Fruit fly (Drosophila melanogaster) whole organism, adult: Measurements from ENCODE around the gene CG9555.

Experiments
- CG11617 ChIP-seq: fragments of 200-800 bp; sonication (Bioruptor generic); optimal IDR thresholded peaks from 2 replicates; lab custom pipeline; 2017; ENCODE audit warnings: mild to moderate bottlenecking, missing biosample characterization, missing genetic modification reagents, missing genetic modification characterization
- CG12768 ChIP-seq: fragments of 200-800 bp; sonication (Bioruptor generic); optimal IDR thresholded peaks from 2 replicates; lab custom pipeline; 2017; ENCODE audit warnings: missing biosample characterization, missing genetic modification characterization, mild to moderate bottlenecking, moderate library complexity, missing genetic modification reagents
- CG14711 ChIP-seq: fragments of 200-800 bp; sonication (Bioruptor generic); optimal IDR thresholded peaks from 2 replicates; lab custom pipeline; 2018; ENCODE audit warnings: missing biosample characterization, mild to moderate bottlenecking, missing genetic modification characterization, moderate library complexity
- CG1620 ChIP-seq: fragments of 200-800 bp; sonication (Bioruptor generic); optimal IDR thresholded peaks from 2 replicates; lab custom pipeline; 2016; ENCODE audit warnings: missing biosample characterization, missing genetic modification characterization
- CG33017 ChIP-seq: fragments of 200-800 bp; sonication (Bioruptor generic); optimal IDR thresholded peaks from 2 replicates; lab custom pipeline; 2018; ENCODE audit warnings: missing biosample characterization, mild to moderate bottlenecking, missing genetic modification characterization, moderate library complexity
- CG5204 ChIP-seq: fragments of 200-800 bp; sonication (Bioruptor generic); optimal IDR thresholded peaks from 2 replicates; lab custom pipeline; 2016; ENCODE audit warnings: missing biosample characterization, missing genetic modification characterization
- CG7045 ChIP-seq: fragments of 200-800 bp; sonication (Bioruptor generic); optimal IDR thresholded peaks from 2 replicates; lab custom pipeline; 2017; ENCODE audit warnings: missing biosample characterization, mild to moderate bottlenecking, missing genetic modification characterization
- CG7101 ChIP-seq: fragments of 200-800 bp; sonication (Bioruptor generic); optimal IDR thresholded peaks from 2 replicates; lab custom pipeline; 2018; ENCODE audit warnings: missing biosample characterization, mild to moderate bottlenecking, missing genetic modification characterization, moderate library complexity
- Clk ChIP-seq: fragments of 200-800 bp; sonication (Bioruptor generic); optimal IDR thresholded peaks from 2 replicates; lab custom pipeline; 2017; ENCODE audit warnings: missing biosample characterization, missing genetic modification characterization
- Crg-1 ChIP-seq: fragments of 200-800 bp; sonication (Bioruptor generic); optimal IDR thresholded peaks from 2 replicates; lab custom pipeline; 2016; ENCODE audit warnings: missing biosample characterization, missing genetic modification characterization
- Hr96 ChIP-seq: fragments of 200-800 bp; sonication (Bioruptor generic); optimal IDR thresholded peaks from 2 replicates; lab custom pipeline; 2016; ENCODE audit warnings: missing biosample characterization, missing genetic modification characterization
- Mnt ChIP-seq: fragments of 200-800 bp; sonication (Bioruptor generic); optimal IDR thresholded peaks from 2 replicates; lab custom pipeline; 2016; ENCODE audit warnings: missing biosample characterization, mild to moderate bottlenecking, missing genetic modification characterization
- bab1 ChIP-seq: fragments of 200-800 bp; sonication (Bioruptor generic); optimal IDR thresholded peaks from 3 replicates; lab custom pipeline; 2019; ENCODE audit warnings: missing biosample characterization, mild to moderate bottlenecking, missing genetic modification characterization, moderate library complexity
- cic ChIP-seq: fragments of 200-800 bp; sonication (Bioruptor generic); optimal IDR thresholded peaks from 2 replicates; lab custom pipeline; 2017; ENCODE audit warnings: missing biosample characterization, mild to moderate bottlenecking, missing genetic modification characterization, moderate library complexity
- cnc ChIP-seq, 2 experiments: fragments of >200 bp; optimal IDR thresholded peaks; 2 replicates each; lab custom pipeline; 2017
- kay ChIP-seq: fragments of 200-800 bp; sonication (Bioruptor generic); peaks from one replicate; lab custom pipeline; 2016; ENCODE audit warnings: missing biosample characterization, missing genetic modification characterization, borderline replicate concordance
- ovo ChIP-seq: fragments of 200-800 bp; sonication (Bioruptor generic); optimal IDR thresholded peaks from 2 replicates; lab custom pipeline; 2016; ENCODE audit warnings: missing biosample characterization, missing genetic modification characterization
- pad ChIP-seq: fragments of 200-800 bp; sonication (Bioruptor generic); optimal IDR thresholded peaks from 3 replicates; lab custom pipeline; 2017; ENCODE audit warnings: missing biosample characterization, missing genetic modification characterization, mild to moderate bottlenecking, moderate library complexity, missing genetic modification reagents
- tj ChIP-seq: fragments of 200-800 bp; sonication (Bioruptor generic); optimal IDR thresholded peaks from 3 replicates; lab custom pipeline; 2017; ENCODE audit warnings: missing biosample characterization, mild to moderate bottlenecking, missing genetic modification characterization, moderate library complexity
- toe ChIP-seq: fragments of 200-800 bp; sonication (Bioruptor generic); optimal IDR thresholded peaks from 2 replicates; lab custom pipeline; 2016; ENCODE audit warnings: missing biosample characterization, missing genetic modification characterization

CG9555 gene

DNA sequence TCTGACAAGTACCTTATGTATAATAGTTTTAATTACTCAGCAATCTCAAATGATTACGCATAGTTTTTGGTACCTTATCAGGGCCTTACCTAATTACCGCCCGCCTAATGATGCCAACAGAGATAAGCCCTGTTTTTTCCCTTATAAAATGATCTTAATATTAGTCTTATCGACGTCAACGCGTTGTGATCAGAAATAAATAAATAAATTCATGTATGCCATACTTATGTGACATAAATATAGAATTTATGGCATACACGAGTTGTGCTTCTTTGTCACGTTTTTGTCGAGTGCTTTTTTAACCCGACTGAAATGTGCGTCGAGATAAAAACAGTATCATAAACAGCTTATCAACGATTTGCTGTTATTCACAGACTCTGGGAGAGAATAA lies 35.2 kb upstream of the CG9555 start:
- TF ChIP-seq kay (GFP tag; lab: Kevin White, UChicago) (peak; percentile 18), bab1 (GFP tag; lab: Kevin White, UChicago) (no peak)

DNA sequence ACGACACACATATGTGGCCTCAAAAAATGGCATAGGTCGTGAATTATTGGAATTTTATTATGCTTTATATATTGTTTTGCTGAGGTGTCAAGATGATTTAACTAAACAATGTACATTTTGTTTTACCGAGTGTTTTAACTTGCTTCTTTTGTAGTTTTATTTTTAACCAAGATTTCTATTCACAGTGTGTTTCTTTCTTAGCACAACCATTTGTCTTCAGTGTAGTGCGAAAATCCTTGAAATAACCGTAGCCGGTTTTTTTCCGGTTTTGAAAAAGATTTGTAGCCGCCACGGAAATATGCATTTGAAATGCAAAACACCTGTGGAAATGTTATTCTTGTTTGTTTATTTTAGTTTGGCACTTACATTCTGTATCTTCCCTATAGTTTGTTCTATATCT lies 34.4 kb upstream of the CG9555 start:
- TF ChIP-seq CG11617 (GFP tag; lab: Kevin White, UChicago) (no peak), toe (GFP tag; lab: Kevin White, UChicago) (no peak), CG1620 (GFP tag; lab: Kevin White, UChicago) (no peak), Clk (GFP tag; lab: Kevin White, UChicago) (no peak), kay (GFP tag; lab: Kevin White, UChicago) (no peak), CG7045 (GFP tag; lab: Kevin White, UChicago) (no peak), Crg-1 (no peak), CG33017 (tag; lab: Kevin White, UChicago) (no peak), CG14711 (no peak), ovo (GFP tag; lab: Kevin White, UChicago) (no peak), cic (GFP tag; lab: Kevin White, UChicago) (no peak), bab1 (GFP tag; lab: Kevin White, UChicago) (no peak)

DNA sequence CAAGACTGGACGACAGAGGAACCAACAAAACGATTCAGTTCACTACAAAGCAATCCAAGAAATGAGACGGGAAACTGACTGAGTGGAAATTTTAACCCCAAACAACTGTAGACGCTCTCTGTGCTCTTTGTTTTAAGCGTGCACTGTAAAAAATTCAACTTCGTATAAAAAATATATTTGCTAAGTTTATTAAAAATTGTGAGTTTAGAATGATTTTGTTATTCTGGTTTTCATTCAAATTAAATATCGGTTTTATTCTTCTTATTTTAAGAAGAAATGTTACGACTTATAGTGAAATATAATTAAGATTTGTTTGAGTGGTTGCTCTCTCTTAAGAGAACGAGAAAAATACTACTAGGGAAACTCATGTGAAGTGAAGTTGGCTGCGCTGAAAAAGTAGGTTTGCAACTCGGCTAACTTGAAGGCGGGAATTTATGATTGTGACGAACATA lies 33.5 kb upstream of the CG9555 start:
- TF ChIP-seq CG7045 (GFP tag; lab: Kevin White, UChicago) (peak; percentile 60), kay (GFP tag; lab: Kevin White, UChicago) (peak; percentile 80), Mnt (peak; percentile 23), CG11617 (GFP tag; lab: Kevin White, UChicago) (peak; percentile 73), Hr96 (GFP tag; lab: Kevin White, UChicago) (peak; percentile 62), pad (GFP tag; lab: Kevin White, UChicago) (peak; percentile 33), tj (GFP tag; lab: Kevin White, UChicago) (peak; percentile 35), bab1 (GFP tag; lab: Kevin White, UChicago) (peak; percentile 81), CG12768 (GFP tag; lab: Kevin White, UChicago) (peak; percentile 49), CG14711 (peak; percentile 81), CG7101 (tag; lab: Kevin White, UChicago) (peak; percentile 87), CG5204 (peak; percentile 71), Crg-1 (peak; percentile 43), CG33017 (tag; lab: Kevin White, UChicago) (peak; percentile 84), cic (GFP tag; lab: Kevin White, UChicago) (no peak), Clk (GFP tag; lab: Kevin White, UChicago) (peak; percentile 19), ovo (GFP tag; lab: Kevin White, UChicago) (peak; percentile 15), toe (GFP tag; lab: Kevin White, UChicago) (peak; percentile 55), cnc (optimal IDR thresholded peaks at IDR 0.05; lab: Kevin White, UChicago) (no peak), CG1620 (GFP tag; lab: Kevin White, UChicago) (peak; percentile 52)

DNA sequence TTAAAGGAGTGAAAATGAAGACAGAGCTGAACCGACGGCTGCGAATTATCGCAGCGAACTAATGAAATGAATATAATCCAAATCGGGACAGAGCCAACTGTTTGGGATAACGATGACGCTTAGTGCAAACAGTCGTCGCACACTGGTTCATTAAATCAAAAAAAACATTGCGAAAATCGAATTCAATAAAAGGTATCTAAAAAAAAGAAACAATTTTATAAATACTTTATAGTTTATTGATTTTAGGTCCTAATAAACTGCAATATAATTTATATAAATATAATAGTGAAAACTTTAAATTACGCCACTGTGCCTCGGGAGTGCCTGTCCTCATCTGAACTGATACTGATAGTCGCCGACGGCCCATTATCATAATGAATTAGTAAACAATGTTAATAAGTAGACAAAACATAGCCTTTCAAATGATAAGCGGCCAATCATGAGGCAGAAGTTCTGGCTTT lies 32.5 kb upstream of the CG9555 start, which contains the start of gene CG31886:
CG31886 (minus strand) TSS at position 51 of the 461 bp plus-strand sequence.
- TF ChIP-seq kay (GFP tag; lab: Kevin White, UChicago), result no peak
- peak; percentile 41 for TF ChIP-seq CG11617 (GFP tag; lab: Kevin White, UChicago)
- no peak for TF ChIP-seq CG1620 (GFP tag; lab: Kevin White, UChicago)
- TF ChIP-seq Mnt, result peak; percentile 39
- no peak for TF ChIP-seq Clk (GFP tag; lab: Kevin White, UChicago)
- TF ChIP-seq CG7045 (GFP tag; lab: Kevin White, UChicago), result peak; percentile 14
- TF ChIP-seq CG14711, result peak; percentile 67
- no peak for TF ChIP-seq ovo (GFP tag; lab: Kevin White, UChicago)
- TF ChIP-seq pad (GFP tag; lab: Kevin White, UChicago), result peak; percentile 43
- TF ChIP-seq cic (GFP tag; lab: Kevin White, UChicago), result peak; percentile 29
- TF ChIP-seq CG12768 (GFP tag; lab: Kevin White, UChicago), result peak; percentile 33
- TF ChIP-seq Crg-1, result no peak
- TF ChIP-seq bab1 (GFP tag; lab: Kevin White, UChicago), result no peak
- no peak for TF ChIP-seq CG5204
- peak; percentile 43 for TF ChIP-seq CG33017 (tag; lab: Kevin White, UChicago)
- peak; percentile 29 for TF ChIP-seq tj (GFP tag; lab: Kevin White, UChicago)
- peak; percentile 55 for TF ChIP-seq CG7101 (tag; lab: Kevin White, UChicago)
- TF ChIP-seq cnc (optimal IDR thresholded peaks at IDR 0.05; lab: Kevin White, UChicago), result no peak
- no peak for TF ChIP-seq toe (GFP tag; lab: Kevin White, UChicago)
- peak; percentile 29 for TF ChIP-seq Hr96 (GFP tag; lab: Kevin White, UChicago)

DNA sequence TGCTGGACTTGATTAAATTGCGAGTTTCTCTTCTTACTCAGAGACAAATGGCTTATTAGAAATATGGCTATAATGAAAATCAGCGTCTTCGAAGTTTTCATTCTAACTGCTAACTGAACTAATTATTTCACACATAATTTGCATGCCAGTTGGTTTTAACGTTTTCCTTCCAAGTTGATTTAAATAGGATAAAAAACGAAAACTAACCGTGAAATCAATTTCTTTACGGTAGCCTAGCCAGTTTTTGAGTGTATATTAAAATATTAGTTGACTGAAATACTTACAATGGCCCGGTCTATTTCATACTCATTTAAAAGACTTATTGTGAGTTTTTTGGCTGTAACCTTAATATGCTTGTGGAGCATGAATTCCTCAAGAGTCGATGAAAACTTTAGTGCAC lies 29.3 kb upstream of the CG9555 start, which contains the start of the genes CG9525 and CG32985:
CG9525 (minus strand) TSS at position 101 of the 400 bp plus-strand sequence.
CG32985 (plus strand) TSS at position 280 of the 400 bp plus-strand sequence.
- TF ChIP-seq cnc (optimal IDR thresholded peaks at IDR 0.05; lab: Kevin White, UChicago) (no peak), Clk (GFP tag; lab: Kevin White, UChicago) (no peak), CG5204 (no peak), CG11617 (GFP tag; lab: Kevin White, UChicago) (no peak), CG7045 (GFP tag; lab: Kevin White, UChicago) (no peak), toe (GFP tag; lab: Kevin White, UChicago) (no peak), tj (GFP tag; lab: Kevin White, UChicago) (no peak), CG33017 (tag; lab: Kevin White, UChicago) (no peak), cic (GFP tag; lab: Kevin White, UChicago) (no peak), Crg-1 (no peak), Hr96 (GFP tag; lab: Kevin White, UChicago) (no peak), CG1620 (GFP tag; lab: Kevin White, UChicago) (no peak), kay (GFP tag; lab: Kevin White, UChicago) (no peak), bab1 (GFP tag; lab: Kevin White, UChicago) (no peak), Mnt (no peak), ovo (GFP tag; lab: Kevin White, UChicago) (no peak), CG12768 (GFP tag; lab: Kevin White, UChicago) (no peak), pad (GFP tag; lab: Kevin White, UChicago) (no peak), CG14711 (no peak)
